Worm (Caenorhabditis elegans): ENCODE data around the gene C03G6.21.

ce11 chrV:7328092-7328491, 28.5 kb downstream of the C03G6.21 start, which contains the start of gene clec-7:
- TF ChIP-seq ztf-29 (GFP tag; IDR thresholded peaks at IDR 0.05), result no peak
- TF ChIP-seq ref-1 (GFP tag; conservative IDR thresholded peaks at IDR 0.05), result no peak
- TF ChIP-seq flt-1 (GFP tag; IDR thresholded peaks at IDR 0.05), result no peak
- no peak for TF ChIP-seq klf-2 (GFP tag; conservative IDR thresholded peaks at IDR 0.05)
- no peak for TF ChIP-seq ztf-23 (GFP tag; IDR thresholded peaks at IDR 0.05)
- no peak for TF ChIP-seq tab-1 (GFP tag; IDR thresholded peaks at IDR 0.05)
- no peak for TF ChIP-seq cog-1 (tag; optimal IDR thresholded peaks at IDR 0.05)
- no peak for TF ChIP-seq med-1 (GFP tag; optimal IDR thresholded peaks at IDR 0.05; ENCODE audit: insufficient read depth)
- TF ChIP-seq T22C8.4 (GFP tag; IDR thresholded peaks at IDR 0.05), result no peak
